Fruit fly (Drosophila melanogaster): ENCODE results near the gene CG12995.

The CG12995 gene

dm6 chrX:17232642-17233041 lies 22.8 kb upstream of the CG12995 start, which contains the start of gene f:
Gene f, plus strand, starts transcription at chrX:17232942.
- TF ChIP-seq CG14711 (tag; optimal IDR thresholded peaks at IDR 0.05) (no peak), CG11617 (GFP tag; optimal IDR thresholded peaks at IDR 0.05) (no peak), CG5204 (GFP tag; optimal IDR thresholded peaks at IDR 0.05) (no peak), ovo (GFP tag; optimal IDR thresholded peaks at IDR 0.05) (no peak), Crg-1 (GFP tag; optimal IDR thresholded peaks at IDR 0.05) (no peak)

- no peak for TF ChIP-seq CG1620 (GFP tag; optimal IDR thresholded peaks at IDR 0.05)
- no peak for TF ChIP-seq CG14711 (tag; optimal IDR thresholded peaks at IDR 0.05)
- no peak for TF ChIP-seq Clk (GFP tag; optimal IDR thresholded peaks at IDR 0.05)
- TF ChIP-seq Crg-1 (GFP tag; optimal IDR thresholded peaks at IDR 0.05) = no peak
- no peak for TF ChIP-seq kay (GFP tag; ENCODE audit: borderline replicate concordance)
- no peak for TF ChIP-seq ovo (GFP tag; optimal IDR thresholded peaks at IDR 0.05)
- no peak for TF ChIP-seq cic (GFP tag; optimal IDR thresholded peaks at IDR 0.05)
- no peak for TF ChIP-seq CG7101 (tag; optimal IDR thresholded peaks at IDR 0.05)
- TF ChIP-seq bab1 (GFP tag; optimal IDR thresholded peaks at IDR 0.05) = no peak
- no peak for TF ChIP-seq Hr96 (GFP tag; optimal IDR thresholded peaks at IDR 0.05)
- no peak for TF ChIP-seq CG12768 (GFP tag; optimal IDR thresholded peaks at IDR 0.05)
- TF ChIP-seq pad (GFP tag; optimal IDR thresholded peaks at IDR 0.05) = no peak
- TF ChIP-seq cnc (optimal IDR thresholded peaks at IDR 0.05) = no peak
- TF ChIP-seq CG33017 (tag; optimal IDR thresholded peaks at IDR 0.05) = no peak
- TF ChIP-seq CG11617 (GFP tag; optimal IDR thresholded peaks at IDR 0.05) = no peak
- TF ChIP-seq Mnt (GFP tag; optimal IDR thresholded peaks at IDR 0.05) = no peak
- TF ChIP-seq tj (GFP tag; optimal IDR thresholded peaks at IDR 0.05) = no peak
- TF ChIP-seq toe (GFP tag; optimal IDR thresholded peaks at IDR 0.05) = no peak
- no peak for TF ChIP-seq CG5204 (GFP tag; optimal IDR thresholded peaks at IDR 0.05)
These were observed 21.1 kb upstream of the CG12995 start, which contains the start of gene CG10597 for dm6 chrX:17230944-17231343. Gene CG10597, minus strand, starts transcription at chrX:17231044.

dm6 chrX:17229475-17230169 lies 19.8 kb upstream of the CG12995 start:
- TF ChIP-seq kay (GFP tag; ENCODE audit: borderline replicate concordance) = no peak
- TF ChIP-seq Crg-1 (GFP tag; optimal IDR thresholded peaks at IDR 0.05) = no peak
- TF ChIP-seq pad (GFP tag; optimal IDR thresholded peaks at IDR 0.05) = no peak
- no peak for TF ChIP-seq CG7101 (tag; optimal IDR thresholded peaks at IDR 0.05)
- TF ChIP-seq CG11617 (GFP tag; optimal IDR thresholded peaks at IDR 0.05) = no peak
- no peak for TF ChIP-seq CG33017 (tag; optimal IDR thresholded peaks at IDR 0.05)
- no peak for TF ChIP-seq Clk (GFP tag; optimal IDR thresholded peaks at IDR 0.05)
- no peak for TF ChIP-seq toe (GFP tag; optimal IDR thresholded peaks at IDR 0.05)
- TF ChIP-seq tj (GFP tag; optimal IDR thresholded peaks at IDR 0.05) = no peak

dm6 chrX:17227462-17227861 lies 17.7 kb upstream of the CG12995 start:
- no peak for TF ChIP-seq CG1620 (GFP tag; optimal IDR thresholded peaks at IDR 0.05)
- no peak for TF ChIP-seq Crg-1 (GFP tag; optimal IDR thresholded peaks at IDR 0.05)
- no peak for TF ChIP-seq tj (GFP tag; optimal IDR thresholded peaks at IDR 0.05)
- no peak for TF ChIP-seq toe (GFP tag; optimal IDR thresholded peaks at IDR 0.05)
- no peak for TF ChIP-seq CG12768 (GFP tag; optimal IDR thresholded peaks at IDR 0.05)

dm6 chrX:17226681-17227019 lies 16.9 kb upstream of the CG12995 start, which contains the start of gene CG10598:
Gene CG10598, minus strand, starts transcription at chrX:17226867.
- TF ChIP-seq Hr96 (GFP tag; optimal IDR thresholded peaks at IDR 0.05) = no peak
- TF ChIP-seq cnc (optimal IDR thresholded peaks at IDR 0.05) = no peak
- TF ChIP-seq CG5204 (GFP tag; optimal IDR thresholded peaks at IDR 0.05) = no peak
- no peak for TF ChIP-seq CG33017 (tag; optimal IDR thresholded peaks at IDR 0.05)
- TF ChIP-seq kay (GFP tag; ENCODE audit: borderline replicate concordance) = no peak
- TF ChIP-seq Crg-1 (GFP tag; optimal IDR thresholded peaks at IDR 0.05) = no peak
- no peak for TF ChIP-seq CG14711 (tag; optimal IDR thresholded peaks at IDR 0.05)
- TF ChIP-seq CG11617 (GFP tag; optimal IDR thresholded peaks at IDR 0.05) = no peak

- TF ChIP-seq Hr96 (GFP tag; optimal IDR thresholded peaks at IDR 0.05) (no peak), CG11617 (GFP tag; optimal IDR thresholded peaks at IDR 0.05) (no peak), Crg-1 (GFP tag; optimal IDR thresholded peaks at IDR 0.05) (no peak), ovo (GFP tag; optimal IDR thresholded peaks at IDR 0.05) (no peak), Mnt (GFP tag; optimal IDR thresholded peaks at IDR 0.05) (no peak), CG1620 (GFP tag; optimal IDR thresholded peaks at IDR 0.05) (no peak), CG33017 (tag; optimal IDR thresholded peaks at IDR 0.05) (no peak), cnc (optimal IDR thresholded peaks at IDR 0.05) (no peak), CG7101 (tag; optimal IDR thresholded peaks at IDR 0.05) (no peak), cic (GFP tag; optimal IDR thresholded peaks at IDR 0.05) (no peak), kay (GFP tag; ENCODE audit: borderline replicate concordance) (no peak), toe (GFP tag; optimal IDR thresholded peaks at IDR 0.05) (no peak)
These were observed 16.3 kb upstream of the CG12995 start for dm6 chrX:17225972-17226680.

- TF ChIP-seq CG12768 (GFP tag; optimal IDR thresholded peaks at IDR 0.05) (no peak), bab1 (GFP tag; optimal IDR thresholded peaks at IDR 0.05) (no peak)
These were observed 13.9 kb upstream of the CG12995 start, which contains the start of gene CG34327 for dm6 chrX:17223715-17224114. Gene CG34327, minus strand, starts transcription at chrX:17223815.

Measured in whole organism, adult.